Fruit fly (Drosophila melanogaster) whole organism, wandering third instar larva: ENCODE data around the gene CG7988.
A peak's percentile ranks its signal among the peaks of the same experiment; 100 is the strongest.

Experiments used
- Dif ChIP-seq: fragments of 200-275, 200-300 bp; sonication (Bioruptor generic); optimal IDR thresholded peaks from 2 replicates; lab custom pipeline; 2018; ENCODE audit warnings: missing biosample characterization, missing genetic modification characterization; ENCODE audit not compliant: partially characterized antibody
- Myc ChIP-seq: fragments of >200 bp; optimal IDR thresholded peaks from 2 replicates; lab custom pipeline; 2017
- Sp1 ChIP-seq: fragments of 200-800 bp; sonication (Bioruptor generic); optimal IDR thresholded peaks from 3 replicates; lab custom pipeline; 2019; ENCODE audit warnings: missing biosample characterization, mild to moderate bottlenecking, missing genetic modification characterization, moderate library complexity
- brk ChIP-seq: fragments of 200-800 bp; sonication (Bioruptor generic); optimal IDR thresholded peaks from 2 replicates; lab custom pipeline; 2016; ENCODE audit warnings: missing biosample characterization, mild to moderate bottlenecking, missing genetic modification characterization
- dl ChIP-seq, 2 experiments: fragments of 175-275, 200-275 bp in 1 of 2; fragments of 200-275 bp in 1 of 2; sonication (Bioruptor generic); optimal IDR thresholded peaks; lab custom pipeline; 2018; ENCODE audit warnings: mild to moderate bottlenecking in 2 of 2, missing biosample characterization in 2 of 2, missing genetic modification characterization in 2 of 2, moderate library complexity in 2 of 2; ENCODE audit not compliant: partially characterized antibody in 2 of 2, insufficient read depth in 1 of 2
- h ChIP-seq: fragments of 200-800 bp; sonication (Bioruptor generic); optimal IDR thresholded peaks from 3 replicates; lab custom pipeline; 2016; ENCODE audit warnings: missing biosample characterization, mild to moderate bottlenecking, missing genetic modification characterization
- jim ChIP-seq: fragments of 175-275, 200-325 bp; sonication (Bioruptor generic); optimal IDR thresholded peaks from 2 replicates; lab custom pipeline; 2016; ENCODE audit warnings: missing biosample characterization, mild to moderate bottlenecking, missing genetic modification characterization
- rgr ChIP-seq: fragments of 200-800 bp; sonication (Bioruptor generic); optimal IDR thresholded peaks from 3 replicates; lab custom pipeline; 2016; ENCODE audit warnings: missing biosample characterization, mild to moderate bottlenecking, missing genetic modification characterization
- usp ChIP-seq: fragments of >200 bp; optimal IDR thresholded peaks from 2 replicates; lab custom pipeline; 2017; ENCODE audit warnings: missing biosample characterization, missing genetic modification characterization

- TF ChIP-seq dl (GFP tag; optimal IDR thresholded peaks at IDR 0.05; lab: Kevin White, UChicago; ENCODE audit: insufficient read depth in 1 of 2, partially characterized antibody in 2 of 2) (no peak), usp (GFP tag; lab: Kevin White, UChicago) (no peak), rgr (GFP tag; lab: Kevin White, UChicago) (no peak), Dif (GFP tag; lab: Kevin White, UChicago) (peak; percentile 27), jim (GFP tag; lab: Kevin White, UChicago) (no peak), brk (no peak), h (GFP tag; lab: Kevin White, UChicago) (no peak), Sp1 (GFP tag; lab: Kevin White, UChicago) (no peak), Myc (no peak)
These were observed 22.7 kb downstream of the CG7988 start for dm6 chr3R:18243000-18243399.
